Fruit fly (Drosophila melanogaster): ENCODE measurements around the gene Rbsn-5.

The Rbsn-5 gene

DNA sequence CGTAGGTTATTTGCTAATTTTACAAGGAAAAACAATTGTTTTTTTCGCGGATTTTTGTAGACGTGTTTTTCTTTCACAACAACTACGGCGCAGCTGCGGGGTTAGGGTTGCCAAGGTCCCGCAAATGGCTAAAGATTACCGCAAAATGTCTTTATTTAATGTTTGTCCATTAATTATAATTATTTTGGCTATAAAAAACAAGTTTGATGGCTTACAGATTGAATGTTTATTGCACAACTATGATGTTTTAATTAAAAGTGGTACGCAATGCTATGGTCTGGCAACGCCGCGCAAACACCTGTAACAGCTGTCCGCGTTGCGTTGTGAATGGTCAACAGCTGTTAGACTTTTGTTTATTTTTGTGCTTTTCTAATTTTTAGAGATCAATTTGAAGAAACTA lies 3.0 kb upstream of the Rbsn-5 start (continued):
- TF ChIP-seq nerfin-2 (GFP tag; IDR thresholded peaks at IDR 0.05; ENCODE audit: partially characterized antibody) (no peak), CG8290 (GFP tag; optimal IDR thresholded peaks at IDR 0.05) (peak; percentile 26), CG8290 (tag; optimal IDR thresholded peaks at IDR 0.05) (peak in 1 of 2 experiments; percentile 83), CG18619 (GFP tag; optimal IDR thresholded peaks at IDR 0.05) (peak; percentile 42), CG32532 (GFP tag; IDR thresholded peaks at IDR 0.05) (peak; percentile 79), GATAe (GFP tag; conservative IDR thresholded peaks at IDR 0.05) (no peak), cad (GFP tag; optimal IDR thresholded peaks at IDR 0.05) (no peak), cwo (GFP tag; optimal IDR thresholded peaks at IDR 0.05) (peak; percentile 21), abd-A (tag; optimal IDR thresholded peaks at IDR 0.05) (peak; percentile 51), bcd (GFP tag; optimal IDR thresholded peaks at IDR 0.05) (peak; percentile 74), pho (GFP tag; optimal IDR thresholded peaks at IDR 0.05) (peak; percentile 72), tll (GFP tag; optimal IDR thresholded peaks at IDR 0.05) (no peak), Chrac-16 (GFP tag; optimal IDR thresholded peaks at IDR 0.05) (peak; percentile 49), vnd (GFP tag; IDR thresholded peaks at IDR 0.05; ENCODE audit: partially characterized antibody) (no peak), Gug (GFP tag; IDR thresholded peaks at IDR 0.05) (peak; percentile 34; the same call in 1 of the 4 replicates), CG12769 (tag; optimal IDR thresholded peaks at IDR 0.05) (peak; percentile 75), dan (GFP tag; IDR thresholded peaks at IDR 0.05) (no peak), CG6683 (GFP tag; optimal IDR thresholded peaks at IDR 0.05) (peak; percentile 33), CG11504 (tag; optimal IDR thresholded peaks at IDR 0.05) (peak; percentile 71), Bgb (GFP tag; IDR thresholded peaks at IDR 0.05; ENCODE audit: partially characterized antibody) (peak; percentile 41; the same call in 1 of the 2 replicates), inv (GFP tag; IDR thresholded peaks at IDR 0.05; ENCODE audit: partially characterized antibody) (no peak), sd (tag; optimal IDR thresholded peaks at IDR 0.05) (peak; percentile 22), hth (optimal IDR thresholded peaks at IDR 0.05) (no peak), CoRest (tag; optimal IDR thresholded peaks at IDR 0.05) (peak; percentile 76), CG7839 (tag; optimal IDR thresholded peaks at IDR 0.05) (peak; percentile 76), chn (GFP tag; optimal IDR thresholded peaks at IDR 0.05) (peak; percentile 77), ro (GFP tag; IDR thresholded peaks at IDR 0.05) (no peak), wdn (GFP tag; IDR thresholded peaks at IDR 0.05) (0 out of 2 replicates have a peak, but pooled peaks have one; percentile 50), CG10543 (GFP tag; optimal IDR thresholded peaks at IDR 0.05) (peak; percentile 23), CG15479 (GFP tag; optimal IDR thresholded peaks at IDR 0.05) (peak; percentile 48), CG11723 (GFP tag; optimal IDR thresholded peaks at IDR 0.05) (peak; percentile 36), Taf1 (GFP tag; IDR thresholded peaks at IDR 0.05) (peak; percentile 83), CG5953 (GFP tag; IDR thresholded peaks at IDR 0.05) (no peak), CG2712 (tag; optimal IDR thresholded peaks at IDR 0.05) (peak; percentile 75), Abd-B (GFP tag; optimal IDR thresholded peaks at IDR 0.05) (peak; percentile 70), CG43689 (GFP tag; IDR thresholded peaks at IDR 0.05) (no peak), CG3281 (GFP tag; optimal IDR thresholded peaks at IDR 0.05) (peak; percentile 82), Dp (GFP tag; optimal IDR thresholded peaks at IDR 0.05) (peak; percentile 33), Drgx (GFP tag; IDR thresholded peaks at IDR 0.05) (peak; percentile 70), tna (GFP tag; IDR thresholded peaks at IDR 0.05; ENCODE audit: partially characterized antibody) (no peak), CG10274 (GFP tag; optimal IDR thresholded peaks at IDR 0.05) (peak; percentile 7), CG8765 (GFP tag; IDR thresholded peaks at IDR 0.05) (peak; percentile 49; the same call in 1 of the 2 replicates), cg (GFP tag; optimal IDR thresholded peaks at IDR 0.05) (no peak), mirr (GFP tag; optimal IDR thresholded peaks at IDR 0.05) (peak; percentile 1), CG6813 (GFP tag; optimal IDR thresholded peaks at IDR 0.05) (no peak), CG12744 (GFP tag; optimal IDR thresholded peaks at IDR 0.05) (peak; percentile 10), ab (GFP tag; optimal IDR thresholded peaks at IDR 0.05) (peak; percentile 50), chm (GFP tag; IDR thresholded peaks at IDR 0.05) (0 out of 2 replicates have a peak, but pooled peaks have one; percentile 18), CG15269 (tag; optimal IDR thresholded peaks at IDR 0.05) (peak; percentile 62), lab (GFP tag; optimal IDR thresholded peaks at IDR 0.05) (peak; percentile 81)

All from whole organism, embryonic.